Fruit fly (Drosophila melanogaster): ENCODE measurements around the gene SNF4Agamma.

dm6 chr3R:21186606-21187393, 46.3 kb downstream of the SNF4Agamma start:
- TF ChIP-seq pan (optimal IDR thresholded peaks at IDR 0.05), result no peak
- TF ChIP-seq pan (GFP tag; optimal IDR thresholded peaks at IDR 0.05 in 1 of 2, IDR thresholded peaks at IDR 0.05 in 1 of 2), result peak in 1 of 2 experiments; percentile 7
- TF ChIP-seq sens-2 (GFP tag; IDR thresholded peaks at IDR 0.05), result no peak
- no peak for TF ChIP-seq ac (GFP tag; optimal IDR thresholded peaks at IDR 0.05)
- TF ChIP-seq lola (GFP tag; optimal IDR thresholded peaks at IDR 0.05), result peak in 1 of 3 experiments; percentile 59
- TF ChIP-seq CG8281 (tag; optimal IDR thresholded peaks at IDR 0.05), result no peak
- TF ChIP-seq en (GFP tag; optimal IDR thresholded peaks at IDR 0.05), result no peak
- TF ChIP-seq Camta (GFP tag; optimal IDR thresholded peaks at IDR 0.05), result no peak
